Fruit fly (Drosophila melanogaster) whole organism, prepupa: Measurements from ENCODE around the gene M6.
A peak's percentile ranks its signal among the peaks of the same experiment; 100 is the strongest.

ENCODE experiments used
- Blimp-1 ChIP-seq: fragments of 200-800 bp; sonication (Bioruptor generic); optimal IDR thresholded peaks from 3 replicates; lab custom pipeline; 2017; ENCODE audit warnings: missing biosample characterization, missing genetic modification characterization, mild to moderate bottlenecking, moderate library complexity, missing genetic modification reagents
- CG10631 ChIP-seq: fragments of 200-800 bp; sonication (Bioruptor generic); optimal IDR thresholded peaks from 2 replicates; lab custom pipeline; 2016; ENCODE audit warnings: missing biosample characterization, missing genetic modification characterization
- CG10669 ChIP-seq: fragments of 200-800 bp; sonication (Bioruptor generic); optimal IDR thresholded peaks from 3 replicates; lab custom pipeline; 2018; ENCODE audit warnings: missing biosample characterization, mild to moderate bottlenecking, missing genetic modification characterization, moderate library complexity
- CG11294 ChIP-seq: fragments of 200-800 bp; sonication (Bioruptor generic); IDR thresholded peaks from 2 replicates; pipeline ENCODE4 v1.3.6; 2022; ENCODE audit warnings: missing biosample characterization, missing genetic modification characterization
- CG11762 ChIP-seq: fragments of 200-800 bp; sonication (Bioruptor generic); optimal IDR thresholded peaks from 3 replicates; lab custom pipeline; 2016; ENCODE audit warnings: missing biosample characterization, missing genetic modification characterization; ENCODE audit not compliant: insufficient read depth
- CG15336 ChIP-seq: fragments of 200-800 bp; sonication (Bioruptor generic); IDR thresholded peaks from 2 replicates; pipeline ENCODE4 v1.3.6; 2022; ENCODE audit warnings: missing biosample characterization, missing genetic modification characterization
- CG1621 ChIP-seq: fragments of 200-800 bp; sonication (Bioruptor generic); optimal IDR thresholded peaks from 3 replicates; lab custom pipeline; 2018; ENCODE audit warnings: missing biosample characterization, mild to moderate bottlenecking, missing genetic modification characterization
- CG16779 ChIP-seq: fragments of 200-800 bp; sonication (Bioruptor generic); optimal IDR thresholded peaks from 3 replicates; lab custom pipeline; 2017; ENCODE audit warnings: missing biosample characterization, mild to moderate bottlenecking, missing genetic modification characterization
- CG3032 ChIP-seq: fragments of 200-800 bp; optimal IDR thresholded peaks from 2 replicates; lab custom pipeline; 2019; ENCODE audit warnings: missing biosample characterization, mild to moderate bottlenecking, missing genetic modification characterization, moderate library complexity
- CG34406 ChIP-seq: fragments of 200-800 bp; sonication (Bioruptor generic); optimal IDR thresholded peaks from 3 replicates; lab custom pipeline; 2016; ENCODE audit warnings: missing biosample characterization, missing genetic modification characterization
- CG6163 ChIP-seq: fragments of 200-800 bp; sonication (Bioruptor generic); IDR thresholded peaks from 3 replicates; pipeline ENCODE4 v1.3.6; 2022; ENCODE audit warnings: missing biosample characterization, missing genetic modification characterization
- CG6808 ChIP-seq: fragments of 200-800 bp; sonication (Bioruptor generic); optimal IDR thresholded peaks from 3 replicates; lab custom pipeline; 2017; ENCODE audit warnings: missing biosample characterization, missing genetic modification characterization, mild to moderate bottlenecking, moderate library complexity, missing genetic modification reagents
- CG7368 ChIP-seq: fragments of 200-800 bp; sonication (Bioruptor generic); optimal IDR thresholded peaks from 3 replicates; lab custom pipeline; 2016; ENCODE audit warnings: missing biosample characterization, missing genetic modification characterization
- CG8119 ChIP-seq: fragments of 200-800 bp; sonication (Bioruptor generic); IDR thresholded peaks from 3 replicates; pipeline ENCODE4 v1.3.6; 2022; ENCODE audit warnings: missing biosample characterization, missing genetic modification characterization
- CG8319 ChIP-seq: fragments of 200-800 bp; sonication (Bioruptor generic); optimal IDR thresholded peaks from 3 replicates; lab custom pipeline; 2016; ENCODE audit warnings: missing biosample characterization, missing genetic modification characterization
- CG8632 ChIP-seq: fragments of 200-800 bp; sonication (Bioruptor generic); optimal IDR thresholded peaks from 3 replicates; lab custom pipeline; 2016; ENCODE audit warnings: missing biosample characterization, missing genetic modification characterization
- CG9139 ChIP-seq: fragments of 200-800 bp; sonication (Bioruptor generic); optimal IDR thresholded peaks from 3 replicates; lab custom pipeline; 2017; ENCODE audit warnings: missing biosample characterization, mild to moderate bottlenecking, missing genetic modification characterization
- Ets21C ChIP-seq: fragments of 200-800 bp; sonication (Bioruptor generic); optimal IDR thresholded peaks from 3 replicates; lab custom pipeline; 2016; ENCODE audit warnings: missing biosample characterization, missing genetic modification characterization
- Ets96B ChIP-seq: fragments of 200-800 bp; optimal IDR thresholded peaks from 2 replicates; lab custom pipeline; 2019; ENCODE audit warnings: missing biosample characterization, mild to moderate bottlenecking, missing genetic modification characterization, moderate library complexity
- Gug ChIP-seq: fragments of 200-800 bp; sonication (Bioruptor generic); IDR thresholded peaks from 2 replicates; pipeline ENCODE4 v1.3.6; 2022; ENCODE audit warnings: missing biosample characterization, missing genetic modification characterization
- Hr39 ChIP-seq: fragments of 200-800 bp; sonication (Bioruptor generic); optimal IDR thresholded peaks from 2 replicates; lab custom pipeline; 2016; ENCODE audit warnings: missing biosample characterization, missing genetic modification characterization
- Hr4 ChIP-seq: fragments of 200-800 bp; sonication (Bioruptor generic); optimal IDR thresholded peaks from 3 replicates; lab custom pipeline; 2016; ENCODE audit warnings: missing biosample characterization, missing genetic modification characterization
- Lpt ChIP-seq: fragments of 200-800 bp; sonication (Bioruptor generic); optimal IDR thresholded peaks from 3 replicates; lab custom pipeline; 2016; ENCODE audit warnings: missing biosample characterization, missing genetic modification characterization
- OdsH ChIP-seq: fragments of 200-800 bp; sonication (Bioruptor generic); optimal IDR thresholded peaks from 3 replicates; lab custom pipeline; 2016; ENCODE audit warnings: missing biosample characterization, missing genetic modification characterization
- Smox ChIP-seq: fragments of 200-800 bp; sonication (Bioruptor generic); optimal IDR thresholded peaks from 3 replicates; lab custom pipeline; 2016; ENCODE audit warnings: missing biosample characterization, missing genetic modification characterization
- Sox102F ChIP-seq: fragments of 200-800 bp; sonication (Bioruptor generic); optimal IDR thresholded peaks from 2 replicates; lab custom pipeline; 2016; ENCODE audit warnings: missing biosample characterization, mild to moderate bottlenecking, missing genetic modification characterization
- Sox15 ChIP-seq: fragments of 200-800 bp; sonication (Bioruptor generic); optimal IDR thresholded peaks from 3 replicates; lab custom pipeline; 2016; ENCODE audit warnings: missing biosample characterization, missing genetic modification characterization
- acj6 ChIP-seq: fragments of 200-800 bp; sonication (Bioruptor generic); optimal IDR thresholded peaks from 3 replicates; lab custom pipeline; 2016; ENCODE audit warnings: missing biosample characterization, missing genetic modification characterization
- dsx ChIP-seq: fragments of 200-800 bp; optimal IDR thresholded peaks from 3 replicates; lab custom pipeline; 2019; ENCODE audit warnings: missing biosample characterization, mild to moderate bottlenecking, missing genetic modification characterization, moderate library complexity; ENCODE audit not compliant: poor library complexity, severe bottlenecking
- eg ChIP-seq: fragments of 200-800 bp; sonication (Bioruptor generic); IDR thresholded peaks from 3 replicates; pipeline ENCODE4 v1.3.6; 2022; ENCODE audit warnings: missing biosample characterization, missing genetic modification characterization
- esn ChIP-seq: fragments of 200-800 bp; sonication (Bioruptor generic); optimal IDR thresholded peaks from 2 replicates; lab custom pipeline; 2016; ENCODE audit warnings: missing biosample characterization, mild to moderate bottlenecking, missing genetic modification characterization, moderate library complexity
- fkh ChIP-seq: fragments of 200-800 bp; sonication (Bioruptor generic); optimal IDR thresholded peaks from 3 replicates; lab custom pipeline; 2017; ENCODE audit warnings: missing biosample characterization, mild to moderate bottlenecking, missing genetic modification characterization, moderate library complexity
- lz ChIP-seq: fragments of 200-800 bp; sonication (Bioruptor generic); optimal IDR thresholded peaks from 3 replicates; lab custom pipeline; 2016; ENCODE audit warnings: missing biosample characterization, missing genetic modification characterization
- pdm3 ChIP-seq: fragments of 200-800 bp; sonication (Bioruptor generic); optimal IDR thresholded peaks from 3 replicates; lab custom pipeline; 2016; ENCODE audit warnings: missing biosample characterization, missing genetic modification characterization
- salr ChIP-seq, 2 experiments: fragments of 200-800 bp; sonication (Bioruptor generic); optimal IDR thresholded peaks; 3 replicates each; lab custom pipeline; 2016 to 2018; ENCODE audit warnings: missing biosample characterization in 2 of 2, missing genetic modification characterization in 2 of 2, mild to moderate bottlenecking in 1 of 2
- spab ChIP-seq: fragments of 200-800 bp; sonication (Bioruptor generic); optimal IDR thresholded peaks from 2 replicates; lab custom pipeline; 2017; ENCODE audit warnings: missing biosample characterization, mild to moderate bottlenecking, missing genetic modification characterization, missing genetic modification reagents
- ss ChIP-seq, 2 experiments: fragments of 200-800 bp; sonication (Bioruptor generic); optimal IDR thresholded peaks; 2 replicates in 1 of 2; 3 replicates in 1 of 2; lab custom pipeline; 2017 to 2018; ENCODE audit warnings: mild to moderate bottlenecking in 2 of 2, missing biosample characterization in 2 of 2, missing genetic modification characterization in 2 of 2, moderate library complexity in 1 of 2
- vri ChIP-seq: fragments of 200-800 bp; sonication (Bioruptor generic); optimal IDR thresholded peaks from 3 replicates; lab custom pipeline; 2016; ENCODE audit warnings: missing biosample characterization, mild to moderate bottlenecking, missing genetic modification characterization

M6 gene

dm6 chr3L:21496865-21497634 lies 10.6 kb upstream of the M6 start, which contains the start of gene Hr78 (continued):
- peak in 1 of 2 experiments; percentile 84 for TF ChIP-seq ss (GFP tag; optimal IDR thresholded peaks at IDR 0.05; lab: Kevin White, UChicago)
- TF ChIP-seq CG8119, result peak; percentile 91
- no peak for TF ChIP-seq Hr4 (GFP tag; lab: Kevin White, UChicago)
- peak; percentile 76 for TF ChIP-seq OdsH (GFP tag; lab: Kevin White, UChicago)
- TF ChIP-seq CG8632 (GFP tag; lab: Kevin White, UChicago), result peak; percentile 91
- peak; percentile 80 for TF ChIP-seq CG6808 (GFP tag; lab: Kevin White, UChicago)
- peak; percentile 83 for TF ChIP-seq CG10631 (GFP tag; lab: Kevin White, UChicago)
- TF ChIP-seq pdm3 (GFP tag; lab: Kevin White, UChicago), result peak; percentile 29
- peak; percentile 33 for TF ChIP-seq lz (GFP tag; lab: Kevin White, UChicago)
- TF ChIP-seq CG34406, result peak; percentile 89
- TF ChIP-seq Sox15 (GFP tag; lab: Kevin White, UChicago), result peak; percentile 27
- TF ChIP-seq Sox102F, result no peak
- peak; percentile 76 for TF ChIP-seq CG11762 (GFP tag; lab: Kevin White, UChicago)
- peak; percentile 79 for TF ChIP-seq spab (GFP tag; lab: Kevin White, UChicago)
- TF ChIP-seq fkh, result peak; percentile 28
- TF ChIP-seq Lpt, result peak; percentile 60
- peak; percentile 44 for TF ChIP-seq CG8319 (GFP tag; lab: Kevin White, UChicago)
- peak; percentile 59 for TF ChIP-seq vri (GFP tag; lab: Kevin White, UChicago)
- peak; percentile 36 for TF ChIP-seq CG1621 (tag; lab: Kevin White, UChicago)
- peak; percentile 84 for TF ChIP-seq CG16779 (tag; lab: Kevin White, UChicago)
- peak; percentile 82 for TF ChIP-seq Ets96B
- TF ChIP-seq esn (GFP tag; lab: Kevin White, UChicago), result peak; percentile 76
- TF ChIP-seq CG3032 (tag; lab: Kevin White, UChicago), result peak; percentile 80
- TF ChIP-seq CG7368 (GFP tag; lab: Kevin White, UChicago), result peak; percentile 57
- no peak for TF ChIP-seq Hr39
- TF ChIP-seq eg, result peak; percentile 80
- TF ChIP-seq Blimp-1 (GFP tag; lab: Kevin White, UChicago), result peak; percentile 52
- peak; percentile 79 for TF ChIP-seq acj6

DNA sequence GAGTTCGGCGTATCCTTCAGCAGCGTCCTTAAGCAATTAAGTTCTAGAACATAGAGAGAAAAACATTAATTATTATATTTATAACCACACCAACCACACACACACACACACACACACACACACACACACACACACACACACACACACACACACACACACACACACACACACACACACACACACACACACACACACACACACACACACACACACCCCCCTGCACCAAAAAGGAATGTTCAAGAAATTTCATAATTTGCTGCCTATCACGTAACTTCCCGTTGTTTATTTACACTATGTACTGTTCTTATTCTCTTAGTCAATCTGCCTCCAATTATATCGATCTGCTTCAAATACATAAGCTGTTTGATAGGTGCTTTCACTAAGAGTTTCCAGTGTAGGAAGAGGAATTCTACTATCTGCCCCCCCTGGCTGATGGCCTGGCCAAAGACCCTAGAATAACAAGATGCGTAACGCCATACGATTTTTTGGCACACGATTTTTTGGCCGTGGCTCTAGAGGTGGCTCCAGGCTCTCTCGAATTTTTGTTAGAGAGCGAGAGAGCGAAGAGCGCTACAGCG lies 9.1 kb upstream of the M6 start:
- peak; percentile 7 for TF ChIP-seq vri (GFP tag; lab: Kevin White, UChicago)

dm6 chr3L:21501172-21501571 lies 6.5 kb upstream of the M6 start, which contains the start of gene Est-Q:
Gene Est-Q, plus strand, starts transcription at chr3L:21501421.
- TF ChIP-seq Blimp-1 (GFP tag; lab: Kevin White, UChicago) (no peak), vri (GFP tag; lab: Kevin White, UChicago) (peak; percentile 24)

DNA sequence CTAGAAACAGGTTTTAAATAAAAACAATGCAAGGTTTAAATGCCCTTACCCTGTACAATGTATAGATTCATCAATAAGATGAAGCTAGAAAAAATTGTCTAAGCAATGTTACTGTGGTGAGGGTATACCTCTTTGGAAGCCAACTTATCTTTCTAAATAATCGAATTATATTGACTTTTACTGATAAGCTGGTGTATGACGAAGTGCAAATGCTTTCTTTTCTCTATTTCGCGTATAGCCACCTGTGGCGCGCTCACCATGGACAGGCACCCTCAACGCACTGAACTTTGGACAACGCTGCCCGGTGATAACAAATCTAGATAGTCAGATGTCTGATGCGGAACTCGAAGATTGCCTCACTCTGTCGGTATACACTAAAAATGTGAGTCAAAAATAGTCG lies 5.7 kb upstream of the M6 start:
- TF ChIP-seq CG15336 (GFP tag; lab: Robert Waterston, UW), result 0 out of 2 replicates have a peak, but pooled peaks have one; percentile 12
- TF ChIP-seq CG8119, result no peak
- peak; percentile 49 for TF ChIP-seq vri (GFP tag; lab: Kevin White, UChicago)
- TF ChIP-seq Smox (GFP tag; lab: Kevin White, UChicago), result no peak
- TF ChIP-seq esn (GFP tag; lab: Kevin White, UChicago), result no peak
- TF ChIP-seq CG1621 (tag; lab: Kevin White, UChicago), result no peak
- TF ChIP-seq dsx, result no peak
- TF ChIP-seq salr (GFP tag; optimal IDR thresholded peaks at IDR 0.05; lab: Kevin White, UChicago), result no peak
- TF ChIP-seq Hr39, result peak; percentile 8
- no peak for TF ChIP-seq CG7368 (GFP tag; lab: Kevin White, UChicago)
- peak; percentile 2 for TF ChIP-seq lz (GFP tag; lab: Kevin White, UChicago)
- no peak for TF ChIP-seq CG11294
- no peak for TF ChIP-seq Gug
- TF ChIP-seq Sox102F, result no peak
- no peak for TF ChIP-seq CG6163 (GFP tag; lab: Robert Waterston, UW)
- no peak for TF ChIP-seq Blimp-1 (GFP tag; lab: Kevin White, UChicago)
- TF ChIP-seq eg, result no peak
- TF ChIP-seq acj6, result no peak
- TF ChIP-seq Ets21C (GFP tag; lab: Kevin White, UChicago), result no peak
- TF ChIP-seq Lpt, result no peak
- no peak for TF ChIP-seq CG9139 (GFP tag; lab: Kevin White, UChicago)
- no peak for TF ChIP-seq CG10669 (GFP tag; lab: Kevin White, UChicago)
